Worm (Caenorhabditis elegans) whole organism, late embryonic: ENCODE results near the gene sel-13.

Experiments used
- C08G9.2 ChIP-seq: sonication (generic microtip); optimal IDR thresholded peaks from 2 replicates; lab custom pipeline; 2016; ENCODE audit warnings: mild to moderate bottlenecking, missing genetic modification characterization, moderate library complexity, missing compliant biosample characterization
- C38D4.7 ChIP-seq: fragments of 200-800 bp; sonication (Bioruptor generic); optimal IDR thresholded peaks from 2 replicates; lab custom pipeline; 2018; ENCODE audit warnings: mild to moderate bottlenecking, missing genetic modification characterization, moderate library complexity, missing compliant biosample characterization
- F13H6.1 ChIP-seq: sonication (generic microtip); optimal IDR thresholded peaks from 2 replicates; lab custom pipeline; 2016; ENCODE audit warnings: missing genetic modification characterization, missing compliant biosample characterization
- K02D7.2 ChIP-seq: sonication (generic microtip); optimal IDR thresholded peaks from 2 replicates; lab custom pipeline; 2017; ENCODE audit warnings: mild to moderate bottlenecking, missing genetic modification characterization, missing compliant biosample characterization
- K09A11.1 ChIP-seq: sonication (generic microtip); optimal IDR thresholded peaks from 2 replicates; lab custom pipeline; 2017; ENCODE audit warnings: antibody characterized with exemption, mild to moderate bottlenecking, missing genetic modification characterization, missing compliant biosample characterization; ENCODE audit not compliant: insufficient read depth
- T23F11.4 ChIP-seq: fragments of 200-800 bp; sonication (Bioruptor generic); optimal IDR thresholded peaks from 2 replicates; lab custom pipeline; 2018; ENCODE audit warnings: mild to moderate bottlenecking, missing genetic modification characterization, missing compliant biosample characterization
- ama-1 ChIP-seq: fragments of 150-350 bp; optimal IDR thresholded peaks from 2 replicates; lab custom pipeline; 2014
- ceh-14 ChIP-seq: sonication (generic microtip); optimal IDR thresholded peaks from 2 replicates; lab custom pipeline; 2016; ENCODE audit warnings: missing genotype, missing genetic modification characterization, missing compliant biosample characterization
- ceh-18 ChIP-seq: sonication (generic microtip); optimal IDR thresholded peaks from 2 replicates; lab custom pipeline; 2016; ENCODE audit warnings: missing genetic modification characterization, missing compliant biosample characterization
- ceh-19 ChIP-seq: fragments of 200-800 bp; sonication (Bioruptor generic); optimal IDR thresholded peaks from 2 replicates; lab custom pipeline; 2018; ENCODE audit warnings: mild to moderate bottlenecking, missing genetic modification characterization, missing compliant biosample characterization
- ceh-2 ChIP-seq: sonication (generic microtip); optimal IDR thresholded peaks from 2 replicates; lab custom pipeline; 2016; ENCODE audit warnings: missing genotype, missing genetic modification characterization, missing compliant biosample characterization
- ceh-24 ChIP-seq: sonication (generic microtip); optimal IDR thresholded peaks from 2 replicates; lab custom pipeline; 2016; ENCODE audit warnings: mild to moderate bottlenecking, missing genetic modification characterization, missing compliant biosample characterization
- ceh-30 ChIP-seq: fragments of 150-350 bp; optimal IDR thresholded peaks from 2 replicates; lab custom pipeline; 2014; ENCODE audit warnings: missing biosample characterization, missing genetic modification characterization
- ceh-31 ChIP-seq: sonication (generic microtip); optimal IDR thresholded peaks from 2 replicates; lab custom pipeline; 2016; ENCODE audit warnings: missing genetic modification characterization, missing compliant biosample characterization
- ceh-34 ChIP-seq: sonication (generic microtip); optimal IDR thresholded peaks from 2 replicates; lab custom pipeline; 2016; ENCODE audit warnings: mild to moderate bottlenecking, missing genetic modification characterization, missing compliant biosample characterization
- ceh-45 ChIP-seq: fragments of 200-800 bp; sonication (Bioruptor generic); IDR thresholded peaks from 2 replicates; pipeline ENCODE4 v1.3.6; 2022; ENCODE audit warnings: missing genetic modification reagents, missing genetic modification characterization, missing compliant biosample characterization
- ceh-6 ChIP-seq: fragments of 200-800 bp; sonication (Bioruptor generic); optimal IDR thresholded peaks from 2 replicates; lab custom pipeline; 2018; ENCODE audit warnings: mild to moderate bottlenecking, missing genetic modification characterization, missing compliant biosample characterization
- ceh-9 ChIP-seq: sonication (generic microtip); optimal IDR thresholded peaks from 2 replicates; lab custom pipeline; 2016; ENCODE audit warnings: mild to moderate bottlenecking, missing genetic modification characterization, inconsistent platforms, missing compliant biosample characterization
- che-1 ChIP-seq: sonication (generic microtip); optimal IDR thresholded peaks from 2 replicates; lab custom pipeline; 2016; ENCODE audit warnings: mild to moderate bottlenecking, missing genetic modification characterization, missing compliant biosample characterization
- dmd-4 ChIP-seq: sonication (generic microtip); optimal IDR thresholded peaks from 2 replicates; lab custom pipeline; 2016; ENCODE audit warnings: borderline replicate concordance, missing genetic modification characterization, missing compliant biosample characterization
- elt-2 ChIP-seq: sonication (generic microtip); optimal IDR thresholded peaks from 2 replicates; lab custom pipeline; 2016; ENCODE audit warnings: missing genetic modification reagents, missing genetic modification characterization, missing compliant biosample characterization
- elt-4 ChIP-seq: sonication (generic microtip); optimal IDR thresholded peaks from 2 replicates; lab custom pipeline; 2016; ENCODE audit warnings: missing genetic modification characterization, missing compliant biosample characterization
- ets-4 ChIP-seq: sonication (generic microtip); optimal IDR thresholded peaks from 2 replicates; lab custom pipeline; 2016; ENCODE audit warnings: missing genetic modification characterization, missing compliant biosample characterization
- eyg-1 ChIP-seq: sonication (generic microtip); optimal IDR thresholded peaks from 2 replicates; lab custom pipeline; 2016; ENCODE audit warnings: missing genotype, missing genetic modification characterization, missing compliant biosample characterization
- fkh-10 ChIP-seq: fragments of 150-350 bp; optimal IDR thresholded peaks from 2 replicates; lab custom pipeline; 2014; ENCODE audit warnings: missing biosample characterization, missing genetic modification reagents, missing genetic modification characterization
- gmeb-2 ChIP-seq: sonication (generic microtip); optimal IDR thresholded peaks from 2 replicates; lab custom pipeline; 2016; ENCODE audit warnings: missing genetic modification characterization, inconsistent platforms, missing compliant biosample characterization
- hlh-13 ChIP-seq: fragments of 200-800 bp; sonication (Bioruptor generic); optimal IDR thresholded peaks from 2 replicates; lab custom pipeline; 2018; ENCODE audit warnings: mild to moderate bottlenecking, missing genetic modification characterization, missing compliant biosample characterization
- hlh-15 ChIP-seq: sonication (generic microtip); optimal IDR thresholded peaks from 2 replicates; lab custom pipeline; 2016; ENCODE audit warnings: missing genetic modification characterization, missing compliant biosample characterization
- hlh-30 ChIP-seq: sonication (generic microtip); optimal IDR thresholded peaks from 2 replicates; lab custom pipeline; 2017; ENCODE audit warnings: antibody characterized with exemption, missing genetic modification characterization, missing compliant biosample characterization; ENCODE audit not compliant: insufficient read depth
- hlh-6 ChIP-seq: sonication (generic microtip); optimal IDR thresholded peaks from 2 replicates; lab custom pipeline; 2016; ENCODE audit warnings: missing genotype, missing genetic modification characterization, missing compliant biosample characterization
- hlh-8 ChIP-seq: sonication (generic microtip); optimal IDR thresholded peaks from 2 replicates; lab custom pipeline; 2016; ENCODE audit warnings: missing genotype, missing genetic modification characterization, missing compliant biosample characterization
- lim-6 ChIP-seq: sonication (generic microtip); optimal IDR thresholded peaks from 2 replicates; lab custom pipeline; 2016; ENCODE audit warnings: missing genetic modification characterization, missing compliant biosample characterization
- lin-11 ChIP-seq: fragments of 200-800 bp; sonication (Bioruptor generic); optimal IDR thresholded peaks from 2 replicates; lab custom pipeline; 2018; ENCODE audit warnings: mild to moderate bottlenecking, missing genetic modification characterization, missing compliant biosample characterization
- madf-2 ChIP-seq: sonication (generic microtip); optimal IDR thresholded peaks from 2 replicates; lab custom pipeline; 2017; ENCODE audit warnings: missing genetic modification characterization, missing compliant biosample characterization
- mec-3 ChIP-seq: sonication (generic microtip); optimal IDR thresholded peaks from 2 replicates; lab custom pipeline; 2016; ENCODE audit warnings: borderline replicate concordance, missing genetic modification characterization, missing compliant biosample characterization
- npax-4 ChIP-seq: sonication (generic microtip); optimal IDR thresholded peaks from 2 replicates; lab custom pipeline; 2016; ENCODE audit warnings: missing genetic modification characterization, missing compliant biosample characterization
- odd-2 ChIP-seq: sonication (generic microtip); optimal IDR thresholded peaks from 2 replicates; lab custom pipeline; 2017; ENCODE audit warnings: antibody characterized with exemption, mild to moderate bottlenecking, missing genetic modification characterization, missing compliant biosample characterization
- pag-3 ChIP-seq: sonication (generic microtip); optimal IDR thresholded peaks from 2 replicates; lab custom pipeline; 2016; ENCODE audit warnings: missing compliant biosample characterization, missing genetic modification characterization, borderline replicate concordance
- pax-1 ChIP-seq: fragments of 150-350 bp; optimal IDR thresholded peaks from 2 replicates; lab custom pipeline; 2014; ENCODE audit warnings: missing biosample characterization, missing genetic modification characterization
- pha-4 ChIP-seq: fragments of 150-350 bp; optimal IDR thresholded peaks from 2 replicates; lab custom pipeline; 2018; ENCODE audit warnings: missing biosample characterization, missing genetic modification reagents, missing genetic modification characterization
- pqm-1 ChIP-seq: sonication (generic microtip); optimal IDR thresholded peaks from 2 replicates; lab custom pipeline; 2016; ENCODE audit warnings: missing genetic modification characterization, missing compliant biosample characterization
- pros-1 ChIP-seq: fragments of 150-350 bp; optimal IDR thresholded peaks from 2 replicates; lab custom pipeline; 2014; ENCODE audit warnings: missing biosample characterization, missing genetic modification reagents, missing genetic modification characterization
- ref-2 ChIP-seq: sonication (generic microtip); optimal IDR thresholded peaks from 2 replicates; lab custom pipeline; 2016; ENCODE audit warnings: missing genetic modification characterization, missing compliant biosample characterization
- rnt-1 ChIP-seq: sonication (generic microtip); optimal IDR thresholded peaks from 2 replicates; lab custom pipeline; 2016; ENCODE audit warnings: missing genetic modification characterization, missing compliant biosample characterization
- sdc-2 ChIP-seq: sonication (generic microtip); optimal IDR thresholded peaks from 2 replicates; lab custom pipeline; 2016; ENCODE audit warnings: missing genotype, missing genetic modification characterization, missing compliant biosample characterization
- sox-2 ChIP-seq: fragments of 200-800 bp; sonication (Bioruptor generic); IDR thresholded peaks from 2 replicates; pipeline ENCODE4 v1.3.6; 2022; ENCODE audit warnings: missing genetic modification reagents, missing genetic modification characterization, missing compliant biosample characterization
- sox-4 ChIP-seq: sonication (generic microtip); optimal IDR thresholded peaks from 2 replicates; lab custom pipeline; 2017; ENCODE audit warnings: mild to moderate bottlenecking, missing genetic modification characterization, inconsistent platforms, missing compliant biosample characterization
- tbx-2 ChIP-seq: sonication (generic microtip); optimal IDR thresholded peaks from 2 replicates; lab custom pipeline; 2016; ENCODE audit warnings: missing genetic modification characterization, missing compliant biosample characterization
- ttx-3 ChIP-seq: sonication (generic microtip); optimal IDR thresholded peaks from 2 replicates; lab custom pipeline; 2016; ENCODE audit warnings: missing genetic modification reagents, missing genetic modification characterization, missing compliant biosample characterization
- unc-3 ChIP-seq, 2 experiments: fragments of 200-800 bp in 1 of 2; sonication (Bioruptor generic) in 1 of 2; sonication (generic microtip) in 1 of 2; conservative IDR thresholded peaks in 1 of 2; optimal IDR thresholded peaks in 1 of 2; 2 replicates each; pipeline versions ENCODE4 v1.3.6 to Lab custom; 2016 to 2022; ENCODE audit warnings: missing compliant biosample characterization in 2 of 2, missing genetic modification characterization in 2 of 2, missing genetic modification reagents in 1 of 2
- zip-5 ChIP-seq: sonication (generic microtip); optimal IDR thresholded peaks from 2 replicates; lab custom pipeline; 2016; ENCODE audit warnings: missing genetic modification characterization, missing compliant biosample characterization
- ztf-16 ChIP-seq: sonication (generic microtip); optimal IDR thresholded peaks from 2 replicates; lab custom pipeline; 2017; ENCODE audit warnings: missing genetic modification characterization, missing compliant biosample characterization

sel-13 gene

ce11 chrIII:4689595-4689994, 10.4 kb downstream of the sel-13 start:
- TF ChIP-seq ceh-6 (GFP tag; lab: Kevin White, UChicago) = peak; percentile 89
- peak; percentile 31 for TF ChIP-seq F13H6.1 (tag; lab: Kevin White, UChicago)
- peak; percentile 62 for TF ChIP-seq sdc-2
- peak; percentile 72 for TF ChIP-seq sox-4
- TF ChIP-seq hlh-6 = peak; percentile 87
- peak; percentile 62 for TF ChIP-seq rnt-1 (tag; lab: Kevin White, UChicago)
- TF ChIP-seq ceh-19 (GFP tag; lab: Kevin White, UChicago) = peak; percentile 73
- TF ChIP-seq elt-4 (tag; lab: Kevin White, UChicago) = no peak
- TF ChIP-seq che-1 (tag; lab: Kevin White, UChicago) = peak; percentile 86
- TF ChIP-seq hlh-30 = peak; percentile 69
- no peak for TF ChIP-seq lim-6
- peak; percentile 66 for TF ChIP-seq dmd-4 (tag; lab: Kevin White, UChicago)
- peak; percentile 62 for TF ChIP-seq ceh-9
- TF ChIP-seq pros-1 = no peak
- TF ChIP-seq madf-2 (tag; lab: Kevin White, UChicago) = peak; percentile 84
- TF ChIP-seq pqm-1 (tag; lab: Kevin White, UChicago) = peak; percentile 44
- peak; percentile 30 for TF ChIP-seq ceh-31
- TF ChIP-seq C38D4.7 (GFP tag; lab: Kevin White, UChicago) = peak; percentile 74
- TF ChIP-seq fkh-10 (GFP tag; lab: Kevin White, UChicago) = no peak
- TF ChIP-seq npax-4 (tag; lab: Kevin White, UChicago) = peak; percentile 65
- peak; percentile 51 for TF ChIP-seq ceh-30 (tag; lab: Kevin White, UChicago)
- peak; percentile 74 for TF ChIP-seq tbx-2 (tag; lab: Kevin White, UChicago)
- TF ChIP-seq ztf-16 = peak; percentile 60
- TF ChIP-seq T23F11.4 (GFP tag; lab: Kevin White, UChicago) = peak; percentile 63
- peak; percentile 77 for TF ChIP-seq hlh-13 (GFP tag; lab: Kevin White, UChicago)
- peak; percentile 34 for TF ChIP-seq ceh-2 (tag; lab: Kevin White, UChicago)
- TF ChIP-seq pag-3 (tag; lab: Kevin White, UChicago) = no peak
- peak; percentile 83 for TF ChIP-seq elt-2 (tag; lab: Kevin White, UChicago)
- TF ChIP-seq ttx-3 (tag; lab: Kevin White, UChicago) = peak; percentile 75
- TF ChIP-seq ama-1 = no peak
- TF ChIP-seq mec-3 (tag; lab: Kevin White, UChicago) = no peak
- peak; percentile 57 for TF ChIP-seq hlh-15 (tag; lab: Kevin White, UChicago)
- TF ChIP-seq ceh-24 = peak; percentile 25
- no peak for TF ChIP-seq pha-4 (tag; lab: Kevin White, UChicago)
- no peak for TF ChIP-seq odd-2
- peak; percentile 62 for TF ChIP-seq C08G9.2 (tag; lab: Kevin White, UChicago)
- TF ChIP-seq K09A11.1 (tag; lab: Kevin White, UChicago) = peak; percentile 57
- peak; percentile 68 for TF ChIP-seq ets-4 (tag; lab: Kevin White, UChicago)
- peak; percentile 63; the same call in 1 of the 2 replicates for TF ChIP-seq ceh-45 (GFP tag; lab: Robert Waterston, UW)
- TF ChIP-seq gmeb-2 (tag; lab: Kevin White, UChicago) = peak; percentile 80
- TF ChIP-seq K02D7.2 (tag; lab: Kevin White, UChicago) = peak; percentile 59
- peak; percentile 24 for TF ChIP-seq hlh-8 (tag; lab: Kevin White, UChicago)
- no peak for TF ChIP-seq pax-1 (tag; lab: Kevin White, UChicago)
- TF ChIP-seq zip-5 (tag; lab: Kevin White, UChicago) = peak; percentile 35
- TF ChIP-seq ceh-18 (tag; lab: Kevin White, UChicago) = peak; percentile 35
- peak; percentile 40; the same call in 1 of the 2 replicates for TF ChIP-seq unc-3 (GFP tag; conservative IDR thresholded peaks at IDR 0.05; lab: Robert Waterston, UW)
- TF ChIP-seq unc-3 (tag; optimal IDR thresholded peaks at IDR 0.05; lab: Kevin White, UChicago) = peak; percentile 61
- peak; percentile 88 for TF ChIP-seq ref-2 (tag; lab: Kevin White, UChicago)
- peak; percentile 77 for TF ChIP-seq ceh-34
- peak; percentile 65 for TF ChIP-seq lin-11
- TF ChIP-seq ceh-14 (tag; lab: Kevin White, UChicago) = peak; percentile 45
- peak; percentile 29 for TF ChIP-seq eyg-1 (tag; lab: Kevin White, UChicago)
- TF ChIP-seq sox-2 (GFP tag; lab: Robert Waterston, UW) = peak; percentile 65
